Worm (Caenorhabditis elegans): ENCODE results near the gene ZK892.6.

Gene ZK892.6

DNA sequence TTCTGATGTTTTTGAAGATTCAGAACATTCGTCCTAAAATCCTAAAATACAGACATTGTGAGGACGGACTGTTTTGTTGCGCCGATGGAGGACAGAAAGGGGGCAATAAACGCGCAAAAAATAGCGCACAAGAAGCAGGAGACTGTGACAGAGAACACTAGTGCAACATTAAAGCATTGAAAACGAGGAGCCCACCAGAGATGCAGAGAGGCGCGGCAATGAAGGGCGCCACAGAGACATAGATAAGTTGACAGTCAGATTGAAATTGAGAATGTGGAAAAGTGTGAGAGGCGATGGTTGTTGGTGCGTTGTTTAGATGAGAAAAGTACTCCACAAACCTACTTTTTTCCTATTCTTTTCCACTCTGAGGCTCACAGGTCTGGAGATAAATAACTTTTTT lies 5.0 kb downstream of the ZK892.6 start, which contains the start of gene aakg-5 (continued):
- peak; percentile 41 for TF ChIP-seq snpc-4 (tag; optimal IDR thresholded peaks at IDR 0.05)
- TF ChIP-seq nhr-77 (tag; optimal IDR thresholded peaks at IDR 0.05): peak; percentile 90

DNA sequence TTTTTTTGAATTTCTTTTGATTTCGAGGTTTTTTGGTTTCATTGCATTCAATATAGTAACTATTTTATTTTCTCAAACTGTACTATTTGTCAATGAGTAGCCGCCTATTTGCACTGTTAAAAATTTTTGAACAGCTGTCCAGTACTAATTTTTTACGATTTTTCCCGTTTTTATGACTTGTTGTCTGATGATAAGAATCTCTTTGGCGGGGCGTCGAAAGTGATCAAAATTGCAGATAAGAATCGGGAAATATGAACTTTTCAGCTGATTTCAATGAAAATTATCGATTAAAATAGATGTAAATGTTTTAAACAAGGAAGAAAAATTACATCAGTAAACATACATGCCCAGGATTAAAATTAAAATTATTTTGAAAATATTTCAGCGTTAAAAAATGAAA lies 5.7 kb downstream of the ZK892.6 start:
- no peak for TF ChIP-seq mep-1 (tag; optimal IDR thresholded peaks at IDR 0.05)
- peak; percentile 89 for TF ChIP-seq nhr-85 (tag)
- TF ChIP-seq lin-35 (GFP tag; optimal IDR thresholded peaks at IDR 0.05): peak in 1 of 2 experiments; percentile 21
- TF ChIP-seq pax-3 (tag; optimal IDR thresholded peaks at IDR 0.05): no peak
- TF ChIP-seq nhr-12 (tag; optimal IDR thresholded peaks at IDR 0.05): no peak
- TF ChIP-seq nhr-47 (tag; optimal IDR thresholded peaks at IDR 0.05): no peak
- TF ChIP-seq lin-14 (GFP tag; optimal IDR thresholded peaks at IDR 0.05): peak; percentile 64
- TF ChIP-seq ceh-8 (GFP tag; optimal IDR thresholded peaks at IDR 0.05): no peak
- peak; percentile 8 for TF ChIP-seq nhr-20 (tag; optimal IDR thresholded peaks at IDR 0.05)
- TF ChIP-seq tlp-1 (tag; optimal IDR thresholded peaks at IDR 0.05): peak; percentile 36
- TF ChIP-seq elt-2 (tag; optimal IDR thresholded peaks at IDR 0.05): peak; percentile 71
- no peak for TF ChIP-seq efl-1 (optimal IDR thresholded peaks at IDR 0.05)
- peak in 1 of 2 experiments; percentile 1 for TF ChIP-seq efl-1 (GFP tag; optimal IDR thresholded peaks at IDR 0.05 in 1 of 2)

DNA sequence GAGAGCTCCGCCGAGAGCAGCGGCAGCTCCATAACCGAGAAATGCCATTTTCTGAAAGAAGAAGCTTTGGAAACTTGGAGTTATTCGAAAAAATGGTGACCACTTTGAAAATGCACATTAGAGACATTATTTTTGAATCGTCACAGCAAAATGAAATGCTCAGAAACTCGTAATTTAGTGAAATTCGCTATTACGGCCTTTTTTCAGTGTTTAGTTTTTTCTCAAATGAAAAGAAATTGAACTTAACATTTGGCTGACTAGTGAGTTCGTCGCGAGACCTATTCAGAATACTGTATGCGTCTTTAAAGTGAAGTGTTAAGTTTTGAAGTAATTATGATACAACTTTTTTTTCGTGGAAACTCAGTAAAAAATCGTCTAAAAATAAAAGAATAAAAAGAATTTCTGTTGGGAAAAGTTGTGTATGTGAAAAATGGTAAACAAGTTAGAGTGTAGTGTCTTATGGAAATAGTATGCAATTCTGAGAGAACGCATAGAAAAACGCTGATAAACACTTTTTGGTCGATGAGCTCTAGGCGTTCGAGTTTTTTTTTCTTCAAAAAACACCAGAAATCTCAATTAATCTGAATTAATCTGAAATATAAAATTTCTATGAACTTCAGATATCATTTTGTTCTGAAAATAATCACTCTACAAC lies 9.4 kb downstream of the ZK892.6 start, which contains the start of gene R53.5:
TSS of gene R53.5 (minus strand) at position 51 of the 655 bp plus-strand sequence.
- TF ChIP-seq efl-1 (optimal IDR thresholded peaks at IDR 0.05): no peak
- TF ChIP-seq efl-1 (GFP tag; optimal IDR thresholded peaks at IDR 0.05 in 1 of 2): peak in 1 of 2 experiments; percentile 30
- TF ChIP-seq alr-1 (tag; optimal IDR thresholded peaks at IDR 0.05; ENCODE audit: borderline replicate concordance): no peak
- TF ChIP-seq lsy-2 (tag; optimal IDR thresholded peaks at IDR 0.05): peak in 1 of 2 experiments; percentile 38

DNA sequence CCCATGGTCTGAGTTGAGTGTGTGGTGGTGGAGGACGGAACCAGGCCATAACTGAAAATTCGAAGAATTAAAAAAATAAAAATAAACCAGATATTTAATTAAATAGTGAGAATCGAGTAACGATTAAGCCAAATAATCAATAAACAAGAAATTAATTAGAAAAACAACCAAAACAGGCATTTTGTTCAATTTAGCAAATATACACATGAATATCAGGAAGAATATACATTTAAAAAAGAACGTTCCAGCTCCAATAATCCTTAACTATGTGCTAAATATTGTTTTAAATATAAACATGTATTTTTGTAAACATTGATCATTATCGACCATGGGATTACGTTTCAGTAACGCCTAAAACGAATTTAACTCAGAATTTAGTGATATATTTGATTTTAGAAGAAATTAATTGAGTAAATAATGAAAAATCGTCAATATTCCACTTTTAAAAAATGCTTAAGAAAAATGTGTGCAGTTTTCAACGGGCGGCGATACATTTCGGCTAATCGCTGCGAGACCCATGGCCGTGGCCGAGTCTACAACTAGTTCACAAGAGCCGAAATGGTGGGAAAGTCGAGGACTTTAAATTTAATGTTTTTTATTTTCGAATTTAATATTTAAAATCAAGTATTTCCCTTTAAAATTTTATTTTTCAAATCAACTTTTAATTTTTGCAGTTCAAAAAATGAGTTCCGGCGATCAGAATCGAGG lies 11.8 kb downstream of the ZK892.6 start, which contains the start of the genes R53.4 and psf-1:
TSS of gene R53.4 (minus strand) at position 51 of the 708 bp plus-strand sequence.
TSS of gene psf-1 (plus strand) at position 675 of the 708 bp plus-strand sequence.
- TF ChIP-seq dpl-1 (GFP tag; optimal IDR thresholded peaks at IDR 0.05) (peak; percentile 79 to 91 (median 83)), tlp-1 (tag; optimal IDR thresholded peaks at IDR 0.05) (no peak), irx-1 (tag; optimal IDR thresholded peaks at IDR 0.05) (peak; percentile 53), blmp-1 (tag; optimal IDR thresholded peaks at IDR 0.05) (peak; percentile 62), hlh-17 (GFP tag; optimal IDR thresholded peaks at IDR 0.05; ENCODE audit: borderline replicate concordance) (no peak), F16B12.6 (tag; optimal IDR thresholded peaks at IDR 0.05) (peak; percentile 55), aha-1 (tag; optimal IDR thresholded peaks at IDR 0.05) (peak; percentile 15), grh-1 (GFP tag; IDR thresholded peaks at IDR 0.05) (peak; percentile 41; the same call in 1 of the 2 replicates), ceh-82 (tag; optimal IDR thresholded peaks at IDR 0.05) (peak in 2 of 3 experiments; percentile 28 to 48), ets-5 (GFP tag; IDR thresholded peaks at IDR 0.05) (no peak), nhr-20 (tag; optimal IDR thresholded peaks at IDR 0.05) (peak; percentile 71), fkh-8 (tag; optimal IDR thresholded peaks at IDR 0.05) (peak; percentile 53), ceh-88 (GFP tag; IDR thresholded peaks at IDR 0.05) (no peak), nhr-47 (tag; optimal IDR thresholded peaks at IDR 0.05) (peak; percentile 69), skn-1 (tag; optimal IDR thresholded peaks at IDR 0.05) (peak; percentile 83), fkh-4 (tag; optimal IDR thresholded peaks at IDR 0.05; ENCODE audit: borderline replicate concordance) (no peak), nhr-85 (tag) (peak; percentile 62), C34B4.2 (tag; optimal IDR thresholded peaks at IDR 0.05) (no peak), nhr-76 (tag; optimal IDR thresholded peaks at IDR 0.05) (no peak), fos-1 (tag; optimal IDR thresholded peaks at IDR 0.05) (no peak), swsn-7 (tag; optimal IDR thresholded peaks at IDR 0.05) (peak; percentile 58), lin-13 (GFP tag; optimal IDR thresholded peaks at IDR 0.05) (peak; percentile 53), nhr-90 (tag; optimal IDR thresholded peaks at IDR 0.05; ENCODE audit: poor library complexity) (peak; percentile 46), pax-3 (tag; optimal IDR thresholded peaks at IDR 0.05) (peak; percentile 33), ceh-90 (tag; optimal IDR thresholded peaks at IDR 0.05) (peak; percentile 63), ztf-11 (tag; optimal IDR thresholded peaks at IDR 0.05) (peak in 1 of 2 experiments; percentile 57), isw-1 (GFP tag; IDR thresholded peaks at IDR 0.05) (peak; percentile 59), mep-1 (tag; optimal IDR thresholded peaks at IDR 0.05) (peak; percentile 76), lin-15B (tag; optimal IDR thresholded peaks at IDR 0.05) (peak; percentile 54), elt-3 (tag; optimal IDR thresholded peaks at IDR 0.05) (peak in 1 of 6 experiments; percentile 72), ceh-63 (GFP tag; optimal IDR thresholded peaks at IDR 0.05) (no peak), lsy-2 (tag; optimal IDR thresholded peaks at IDR 0.05) (peak; percentile 80 to 88), pqm-1 (tag; optimal IDR thresholded peaks at IDR 0.05) (no peak)

All from whole organism, L1 larva.